Fruit fly (Drosophila melanogaster) whole organism: ENCODE data around the gene CG3032.

Experiments
- CG8478 ChIP-seq: fragments of >200 bp; optimal IDR thresholded peaks from 2 replicates; lab custom pipeline; 2018; ENCODE audit warnings: inconsistent platforms
- Dll ChIP-seq: fragments of >200 bp; optimal IDR thresholded peaks from 2 replicates; lab custom pipeline; 2017
- EcR ChIP-seq, 2 experiments: fragments of >200 bp; optimal IDR thresholded peaks; 2 replicates each; lab custom pipeline; 2017; ENCODE audit warnings: missing biosample characterization in 2 of 2, missing genetic modification characterization in 2 of 2, missing genetic modification reagents in 2 of 2
- pan ChIP-seq: fragments of >200 bp; optimal IDR thresholded peaks from 2 replicates; lab custom pipeline; 2017
- psq ChIP-seq: fragments of >200 bp; optimal IDR thresholded peaks from 2 replicates; lab custom pipeline; 2017
- usp ChIP-seq: fragments of >200 bp; optimal IDR thresholded peaks from 2 replicates; lab custom pipeline; 2017; ENCODE audit warnings: missing biosample characterization, missing genetic modification characterization, mixed read lengths

DNA sequence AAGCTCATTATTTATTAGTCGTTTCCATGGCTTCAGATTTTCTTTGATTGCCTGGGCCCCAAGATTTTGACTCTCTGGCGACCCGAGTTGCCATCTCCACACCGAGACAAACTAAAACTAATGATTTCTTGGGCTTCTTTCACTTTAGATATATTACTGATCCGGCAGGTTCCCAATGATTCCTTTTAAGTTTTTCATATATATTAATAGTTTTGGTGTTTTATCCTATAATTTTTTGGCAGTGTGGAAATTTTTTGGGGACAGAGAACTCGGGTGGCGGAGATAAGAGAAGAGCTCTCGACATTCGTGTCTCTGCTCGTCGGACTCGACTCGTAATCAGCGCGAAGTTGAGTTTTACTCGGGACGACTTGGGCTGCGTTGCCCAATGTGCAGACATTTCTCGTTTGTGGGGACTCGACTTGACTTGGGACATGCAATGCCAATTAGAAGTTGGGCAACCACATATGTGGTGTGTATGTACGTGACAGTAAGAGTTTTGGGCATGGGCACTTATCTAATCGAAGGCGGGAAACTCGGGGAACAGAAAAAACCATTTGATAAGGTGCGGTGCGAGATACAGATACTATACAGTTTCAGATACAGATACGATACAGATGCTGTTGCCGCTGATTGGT lies 12.4 kb downstream of the CG3032 start:
- TF ChIP-seq CG8478 (lab: Kevin White, UChicago) = no peak
- no peak for TF ChIP-seq Dll (lab: Kevin White, UChicago)
- TF ChIP-seq psq (lab: Kevin White, UChicago) = no peak
- TF ChIP-seq pan (lab: Kevin White, UChicago) = no peak
- TF ChIP-seq EcR (GFP tag; optimal IDR thresholded peaks at IDR 0.05; lab: Kevin White, UChicago) = no peak
- no peak for TF ChIP-seq usp (GFP tag; lab: Kevin White, UChicago)
